Fruit fly (Drosophila melanogaster): ENCODE measurements around the gene CG17562.

DNA sequence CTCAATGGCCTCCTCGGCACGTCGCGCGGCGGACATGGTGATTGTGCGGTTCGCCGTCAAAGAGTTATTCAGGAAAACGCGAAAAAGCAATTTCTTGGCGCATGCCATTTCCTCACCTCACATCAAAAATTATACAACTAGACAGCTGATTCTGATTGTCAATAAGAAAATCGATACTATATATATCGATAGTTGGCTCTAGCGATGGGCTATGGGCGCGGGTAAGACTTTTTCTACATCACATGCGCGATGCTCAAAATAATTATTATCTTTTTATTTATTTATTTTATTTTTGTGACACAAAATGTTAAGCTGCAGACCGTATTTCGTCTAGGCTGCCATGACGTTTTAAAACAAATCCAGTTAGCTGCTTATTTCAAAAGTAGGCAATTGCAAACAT lies 868 bp upstream of the CG17562 start, which contains the start of gene CG10340:
- TF ChIP-seq CG11902 (GFP tag; optimal IDR thresholded peaks at IDR 0.05) = no peak
- TF ChIP-seq Hr4 (GFP tag; optimal IDR thresholded peaks at IDR 0.05) = no peak

All from whole organism, prepupa.